Worm (Caenorhabditis elegans) whole organism, young adult: ENCODE data around the gene eat-2.

Experiments used
- B0261.1 ChIP-seq: sonication (generic microtip); optimal IDR thresholded peaks from 2 replicates; lab custom pipeline; 2016; ENCODE audit warnings: mild to moderate bottlenecking, missing genetic modification characterization, moderate library complexity, missing compliant biosample characterization
- D2030.7 ChIP-seq: fragments of 200-800 bp; sonication (Bioruptor generic); IDR thresholded peaks from 2 replicates; pipeline ENCODE4 v1.3.6; 2022; ENCODE audit warnings: missing genetic modification reagents, missing genetic modification characterization, missing compliant biosample characterization
- F10E7.11 ChIP-seq: sonication (generic microtip); optimal IDR thresholded peaks from 2 replicates; lab custom pipeline; 2017; ENCODE audit warnings: mild to moderate bottlenecking, missing genetic modification characterization, moderate library complexity, missing compliant biosample characterization
- F22D6.2 ChIP-seq: sonication (generic microtip); optimal IDR thresholded peaks from 2 replicates; lab custom pipeline; 2016; ENCODE audit warnings: mild to moderate bottlenecking, missing genetic modification characterization, missing compliant biosample characterization
- F33H1.4 ChIP-seq: fragments of 200-800 bp; sonication (Bioruptor generic); IDR thresholded peaks from 2 replicates; pipeline ENCODE4 v1.3.6; 2022; ENCODE audit warnings: missing genetic modification reagents, missing genetic modification characterization, missing compliant biosample characterization
- F49E8.2 ChIP-seq: sonication (generic microtip); optimal IDR thresholded peaks from 3 replicates; lab custom pipeline; 2017; ENCODE audit warnings: missing genetic modification characterization, mild to moderate bottlenecking, missing compliant biosample characterization, antibody characterized with exemption, moderate library complexity; ENCODE audit not compliant: insufficient read depth
- F55B11.4 ChIP-seq: sonication (generic microtip); optimal IDR thresholded peaks from 2 replicates; lab custom pipeline; 2016; ENCODE audit warnings: missing compliant biosample characterization, missing genetic modification characterization, borderline replicate concordance; ENCODE audit not compliant: insufficient read depth
- F57A8.1 ChIP-seq: fragments of 200-800 bp; sonication (Bioruptor generic); optimal IDR thresholded peaks from 2 replicates; lab custom pipeline; 2018; ENCODE audit warnings: mild to moderate bottlenecking, missing genetic modification characterization, moderate library complexity, missing compliant biosample characterization
- F57C9.4 ChIP-seq: sonication (generic microtip); optimal IDR thresholded peaks from 2 replicates; lab custom pipeline; 2017; ENCODE audit warnings: mild to moderate bottlenecking, missing genetic modification characterization, missing compliant biosample characterization
- K12H6.12 ChIP-seq: fragments of 200-800 bp; sonication (Bioruptor generic); optimal IDR thresholded peaks from 2 replicates; lab custom pipeline; 2018; ENCODE audit warnings: mild to moderate bottlenecking, missing genetic modification characterization, missing compliant biosample characterization
- T26A5.8 ChIP-seq: sonication (generic microtip); optimal IDR thresholded peaks from 2 replicates; lab custom pipeline; 2016; ENCODE audit warnings: missing genetic modification characterization, missing compliant biosample characterization
- Y53F4B.3 ChIP-seq: fragments of 200-800 bp; sonication (Bioruptor generic); IDR thresholded peaks from 2 replicates; pipeline ENCODE4 v1.3.6; 2022; ENCODE audit warnings: missing genetic modification reagents, missing genetic modification characterization, missing compliant biosample characterization
- Y56A3A.18 ChIP-seq: fragments of 200-800 bp; sonication (Bioruptor generic); IDR thresholded peaks from 2 replicates; pipeline ENCODE4 v1.3.6; 2022; ENCODE audit warnings: missing genetic modification reagents, missing genetic modification characterization, missing compliant biosample characterization
- aptf-2 ChIP-seq: fragments of 200-800 bp; sonication (Bioruptor generic); conservative IDR thresholded peaks from 2 replicates; pipeline ENCODE4 v1.3.6; 2022; ENCODE audit warnings: missing genetic modification reagents, missing genetic modification characterization, missing compliant biosample characterization
- athp-1 ChIP-seq: sonication (generic microtip); optimal IDR thresholded peaks from 2 replicates; lab custom pipeline; 2017; ENCODE audit warnings: mild to moderate bottlenecking, missing genetic modification characterization, missing compliant biosample characterization
- attf-6 ChIP-seq: fragments of 200-800 bp; sonication (Bioruptor generic); IDR thresholded peaks from 2 replicates; pipeline ENCODE4 v1.3.6; 2022; ENCODE audit warnings: missing genetic modification reagents, missing genetic modification characterization, missing compliant biosample characterization
- ccch-3 ChIP-seq: fragments of 200-800 bp; sonication (Bioruptor generic); optimal IDR thresholded peaks from 2 replicates; lab custom pipeline; 2018; ENCODE audit warnings: mild to moderate bottlenecking, missing genetic modification characterization, missing compliant biosample characterization
- ceh-100 ChIP-seq: fragments of 200-800 bp; sonication (Bioruptor generic); IDR thresholded peaks from 2 replicates; pipeline ENCODE4 v1.3.6; 2022; ENCODE audit warnings: missing genetic modification reagents, missing genetic modification characterization, missing compliant biosample characterization
- ceh-91 ChIP-seq: fragments of 200-800 bp; sonication (Bioruptor generic); IDR thresholded peaks from 2 replicates; pipeline ENCODE4 v1.3.6; 2022; ENCODE audit warnings: missing genetic modification reagents, missing genetic modification characterization, missing compliant biosample characterization
- chd-7 ChIP-seq: sonication (generic microtip); optimal IDR thresholded peaks from 2 replicates; lab custom pipeline; 2016; ENCODE audit warnings: mild to moderate bottlenecking, missing genetic modification characterization, moderate library complexity, missing compliant biosample characterization
- efl-1 ChIP-seq: fragments of 150-350 bp; optimal IDR thresholded peaks from 2 replicates; lab custom pipeline; 2014; ENCODE audit warnings: missing biosample characterization, missing genetic modification reagents, missing genetic modification characterization
- egl-18 ChIP-seq: fragments of 200-800 bp; sonication (Bioruptor generic); IDR thresholded peaks from 2 replicates; pipeline ENCODE4 v1.3.6; 2022; ENCODE audit warnings: missing genetic modification reagents, missing genetic modification characterization, missing compliant biosample characterization
- egrh-3 ChIP-seq: fragments of 200-800 bp; sonication (Bioruptor generic); IDR thresholded peaks from 2 replicates; pipeline ENCODE4 v1.3.6; 2022; ENCODE audit warnings: missing genetic modification reagents, missing genetic modification characterization, missing compliant biosample characterization
- fkh-3 ChIP-seq: sonication (generic microtip); optimal IDR thresholded peaks from 2 replicates; lab custom pipeline; 2016; ENCODE audit warnings: mild to moderate bottlenecking, missing genetic modification characterization, missing compliant biosample characterization
- him-1 ChIP-seq: sonication (generic microtip); optimal IDR thresholded peaks from 2 replicates; lab custom pipeline; 2016; ENCODE audit warnings: missing genotype, missing genetic modification reagents, missing genetic modification characterization, missing compliant biosample characterization
- hlh-12 ChIP-seq: sonication (generic microtip); optimal IDR thresholded peaks from 2 replicates; lab custom pipeline; 2016; ENCODE audit warnings: missing genetic modification characterization, missing compliant biosample characterization
- hmg-1.2 ChIP-seq: fragments of 200-800 bp; sonication (Bioruptor generic); IDR thresholded peaks from 2 replicates; pipeline ENCODE4 v1.3.6; 2022; ENCODE audit warnings: missing genetic modification reagents, missing genetic modification characterization, missing compliant biosample characterization
- let-607 ChIP-seq, 2 experiments: fragments of 200-800 bp in 1 of 2; sonication (Bioruptor generic) in 1 of 2; sonication (generic microtip) in 1 of 2; optimal IDR thresholded peaks; 2 replicates each; lab custom pipeline; 2016 to 2018; ENCODE audit warnings: mild to moderate bottlenecking in 2 of 2, missing compliant biosample characterization in 2 of 2, missing genetic modification characterization in 2 of 2, moderate library complexity in 2 of 2, missing genotype in 1 of 2
- lin-35 ChIP-seq, 3 experiments: fragments of 150-350 bp in 2 of 3; sonication (generic microtip) in 1 of 3; optimal IDR thresholded peaks; 2 replicates each; lab custom pipeline; 2014 to 2018; ENCODE audit warnings: missing biosample characterization in 3 of 3, missing genetic modification characterization in 3 of 3, missing genetic modification reagents in 3 of 3
- lin-54 ChIP-seq: fragments of 200-800 bp; sonication (Bioruptor generic); optimal IDR thresholded peaks from 2 replicates; lab custom pipeline; 2018; ENCODE audit warnings: mild to moderate bottlenecking, missing genetic modification characterization, missing compliant biosample characterization
- madf-10 ChIP-seq: sonication (generic microtip); optimal IDR thresholded peaks from 2 replicates; lab custom pipeline; 2016; ENCODE audit warnings: mild to moderate bottlenecking, missing genetic modification characterization, missing compliant biosample characterization
- madf-8 ChIP-seq: fragments of 200-800 bp; sonication (Bioruptor generic); conservative IDR thresholded peaks from 2 replicates; pipeline ENCODE4 v1.3.6; 2022; ENCODE audit warnings: missing genetic modification reagents, missing genetic modification characterization, missing compliant biosample characterization
- mcd-1 ChIP-seq: fragments of 200-800 bp; sonication (Bioruptor generic); IDR thresholded peaks from 2 replicates; pipeline ENCODE4 v1.3.6; 2022; ENCODE audit warnings: missing genetic modification reagents, missing genetic modification characterization, missing compliant biosample characterization
- nhr-90 ChIP-seq: sonication (generic microtip); optimal IDR thresholded peaks from 2 replicates; lab custom pipeline; 2016; ENCODE audit warnings: missing genotype, mild to moderate bottlenecking, missing genetic modification characterization, missing compliant biosample characterization
- pha-4 ChIP-seq: fragments of 150-350 bp; sonication (generic microtip); optimal IDR thresholded peaks from 2 replicates; lab custom pipeline; 2014; ENCODE audit warnings: missing biosample characterization, missing genetic modification reagents, missing genetic modification characterization
- rcor-1 ChIP-seq: fragments of 200-800 bp; sonication (Bioruptor generic); IDR thresholded peaks from 2 replicates; pipeline ENCODE4 v1.3.6; 2022; ENCODE audit warnings: missing genetic modification reagents, missing genetic modification characterization, missing compliant biosample characterization
- sdz-38 ChIP-seq: sonication (generic microtip); optimal IDR thresholded peaks from 2 replicates; lab custom pipeline; 2016; ENCODE audit warnings: missing genotype, missing genetic modification characterization, missing compliant biosample characterization
- sea-2 ChIP-seq: fragments of 200-800 bp; sonication (Bioruptor generic); IDR thresholded peaks from 2 replicates; pipeline ENCODE4 v1.3.6; 2022; ENCODE audit warnings: missing genetic modification characterization, missing compliant biosample characterization
- snpc-1.3 ChIP-seq: sonication (generic microtip); optimal IDR thresholded peaks from 2 replicates; lab custom pipeline; 2017; ENCODE audit warnings: missing genetic modification characterization, mild to moderate bottlenecking, missing compliant biosample characterization, antibody characterized with exemption, moderate library complexity, missing genotype, missing genetic modification reagents; ENCODE audit not compliant: insufficient read depth
- snpc-3.4 ChIP-seq: sonication (generic microtip); optimal IDR thresholded peaks from 2 replicates; lab custom pipeline; 2017; ENCODE audit warnings: missing genetic modification characterization, mild to moderate bottlenecking, missing compliant biosample characterization, antibody characterized with exemption, moderate library complexity, missing genotype, missing genetic modification reagents
- snpc-4 ChIP-seq, 5 experiments: fragments of 150-350 bp in 1 of 5; sonication (generic microtip) in 4 of 5; optimal IDR thresholded peaks; 2 replicates each; lab custom pipeline; 2014 to 2018; ENCODE audit warnings: missing genetic modification characterization in 5 of 5, missing biosample characterization in 3 of 5, antibody characterized with exemption in 2 of 5, mild to moderate bottlenecking in 2 of 5, missing compliant biosample characterization in 2 of 5, missing genotype in 2 of 5, moderate library complexity in 2 of 5, missing genetic modification reagents in 1 of 5
- somi-1 ChIP-seq: fragments of 200-800 bp; sonication (Bioruptor generic); optimal IDR thresholded peaks from 2 replicates; lab custom pipeline; 2018; ENCODE audit warnings: mild to moderate bottlenecking, missing genetic modification characterization, missing compliant biosample characterization
- sptf-2 ChIP-seq: fragments of 200-800 bp; sonication (Bioruptor generic); optimal IDR thresholded peaks from 2 replicates; lab custom pipeline; 2018; ENCODE audit warnings: mild to moderate bottlenecking, missing genetic modification characterization, missing compliant biosample characterization
- tbp1 ChIP-seq: fragments of 200-800 bp; sonication (Bioruptor generic); optimal IDR thresholded peaks from 2 replicates; lab custom pipeline; 2018; ENCODE audit warnings: mild to moderate bottlenecking, missing genetic modification characterization, missing compliant biosample characterization
- ztf-18 ChIP-seq: sonication (generic microtip); optimal IDR thresholded peaks from 2 replicates; lab custom pipeline; 2016; ENCODE audit warnings: missing genotype, mild to moderate bottlenecking, missing genetic modification characterization, missing compliant biosample characterization
- ztf-26 ChIP-seq: sonication (generic microtip); optimal IDR thresholded peaks from 2 replicates; lab custom pipeline; 2017; ENCODE audit warnings: missing genetic modification characterization, missing compliant biosample characterization
- ztf-3 ChIP-seq: fragments of 200-800 bp; sonication (Bioruptor generic); optimal IDR thresholded peaks from 2 replicates; lab custom pipeline; 2018; ENCODE audit warnings: mild to moderate bottlenecking, missing genetic modification characterization, missing compliant biosample characterization

Gene eat-2

ce11 chrII:14171558-14171957 lies at the start of gene eat-2:
Gene eat-2, minus strand, starts transcription at chrII:14171658.
- TF ChIP-seq F22D6.2 (tag; lab: Kevin White, UChicago) (no peak), fkh-3 (tag; lab: Kevin White, UChicago) (no peak), rcor-1 (GFP tag; lab: Robert Waterston, UW) (no peak), sdz-38 (tag; lab: Kevin White, UChicago) (no peak), nhr-90 (tag; lab: Kevin White, UChicago) (no peak), F57A8.1 (GFP tag; lab: Kevin White, UChicago) (no peak), sptf-2 (GFP tag; lab: Kevin White, UChicago) (no peak), egl-18 (GFP tag; lab: Robert Waterston, UW) (no peak), aptf-2 (GFP tag; lab: Robert Waterston, UW) (no peak), chd-7 (tag; lab: Kevin White, UChicago) (no peak), let-607 (tag; optimal IDR thresholded peaks at IDR 0.05; lab: Kevin White, UChicago) (no peak), lin-35 (GFP tag; optimal IDR thresholded peaks at IDR 0.05; lab: Kevin White, UChicago) (no peak), pha-4 (no peak), hmg-1.2 (GFP tag; lab: Robert Waterston, UW) (no peak), tbp1 (GFP tag; lab: Kevin White, UChicago) (no peak), ceh-100 (no peak), ccch-3 (GFP tag; lab: Kevin White, UChicago) (no peak), hlh-12 (tag; lab: Kevin White, UChicago) (no peak)

DNA sequence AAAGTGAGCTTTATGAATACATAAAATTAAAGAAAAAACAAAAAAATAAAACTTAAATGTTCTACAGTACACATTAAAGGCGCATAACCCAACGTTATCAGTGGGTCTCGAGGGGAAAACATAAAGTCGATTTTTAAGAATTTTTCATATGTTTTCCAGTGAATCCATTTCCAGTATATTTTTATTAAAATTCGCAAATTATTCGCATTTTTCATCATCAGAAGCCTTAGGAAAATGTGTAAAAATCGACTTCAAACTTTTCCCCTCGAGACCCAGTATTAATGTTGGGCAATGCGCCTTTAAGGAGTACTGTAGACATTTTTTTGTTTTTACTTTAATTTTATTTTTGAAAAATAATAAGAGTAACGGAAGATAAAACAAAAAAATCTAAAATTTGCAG lies 46.7 kb upstream of the eat-2 start:
- TF ChIP-seq him-1 (tag; lab: Kevin White, UChicago) (peak; percentile 74), egrh-3 (GFP tag; lab: Robert Waterston, UW) (0 out of 2 replicates have a peak, but pooled peaks have one; percentile 11), somi-1 (GFP tag; lab: Kevin White, UChicago) (no peak), lin-54 (peak; percentile 48), madf-8 (peak; percentile 87), ztf-26 (tag; lab: Kevin White, UChicago) (no peak), ceh-91 (GFP tag; lab: Robert Waterston, UW) (peak; percentile 81), sea-2 (GFP tag; lab: Robert Waterston, UW) (no peak), B0261.1 (tag; lab: Kevin White, UChicago) (no peak), F49E8.2 (tag; lab: Kevin White, UChicago) (peak; percentile 5), F33H1.4 (GFP tag; lab: Robert Waterston, UW) (peak; percentile 97), Y56A3A.18 (no peak), madf-10 (tag; lab: Kevin White, UChicago) (no peak), nhr-90 (tag; lab: Kevin White, UChicago) (no peak), mcd-1 (GFP tag; lab: Robert Waterston, UW) (peak; percentile 58), K12H6.12 (tag; lab: Kevin White, UChicago) (no peak), snpc-3.4 (tag; lab: Kevin White, UChicago) (peak; percentile 54), F10E7.11 (no peak), Y53F4B.3 (no peak), D2030.7 (GFP tag; lab: Robert Waterston, UW) (peak; percentile 74; the same call in 1 of the 2 replicates), snpc-1.3 (tag; lab: Kevin White, UChicago) (peak; percentile 27), F57C9.4 (tag; lab: Kevin White, UChicago) (no peak), T26A5.8 (tag; lab: Kevin White, UChicago) (no peak), efl-1 (peak; percentile 32), ztf-3 (GFP tag; lab: Kevin White, UChicago) (no peak), F55B11.4 (tag; lab: Kevin White, UChicago) (no peak), attf-6 (GFP tag; lab: Robert Waterston, UW) (no peak), athp-1 (tag; lab: Kevin White, UChicago) (no peak), snpc-4 (GFP tag; optimal IDR thresholded peaks at IDR 0.05; lab: Kevin White, UChicago) (no peak), snpc-4 (tag; optimal IDR thresholded peaks at IDR 0.05; lab: Kevin White, UChicago) (peak in 2 of 4 experiments; percentile 10 to 24), fkh-3 (tag; lab: Kevin White, UChicago) (no peak), ztf-18 (tag; lab: Kevin White, UChicago) (peak; percentile 13), ccch-3 (GFP tag; lab: Kevin White, UChicago) (no peak)
